Worm (Caenorhabditis elegans) whole organism, L4 larva: ENCODE results near the gene C25H3.3.
A peak's percentile ranks its signal among the peaks of the same experiment; 100 is the strongest.

Source experiments
- F26F4.8 ChIP-seq: fragments of 200-800 bp; sonication (Bioruptor generic); conservative IDR thresholded peaks from 2 replicates; pipeline ENCODE4 v1.3.6; 2022; ENCODE audit warnings: missing genetic modification characterization, missing compliant biosample characterization
- F49E8.2 ChIP-seq: sonication (generic microtip); optimal IDR thresholded peaks from 2 replicates; lab custom pipeline; 2016; ENCODE audit warnings: missing compliant biosample characterization, mild to moderate bottlenecking, missing genetic modification characterization, borderline replicate concordance
- R02D3.7 ChIP-seq: fragments of 150-350 bp; sonication (generic microtip); optimal IDR thresholded peaks from 3 replicates; lab custom pipeline; 2014; ENCODE audit warnings: missing biosample characterization, missing genetic modification characterization
- T26A8.4 ChIP-seq: fragments of 200-800 bp; sonication (Bioruptor generic); IDR thresholded peaks from 2 replicates; pipeline ENCODE4 v1.3.6; 2022; ENCODE audit warnings: missing genetic modification characterization, missing compliant biosample characterization
- Y105C5A.15 ChIP-seq: fragments of 200-800 bp; sonication (Bioruptor generic); IDR thresholded peaks from 2 replicates; pipeline ENCODE4 v1.3.6; 2022; ENCODE audit warnings: missing genetic modification characterization, missing compliant biosample characterization
- Y5F2A.4 ChIP-seq: fragments of 200-800 bp; sonication (Bioruptor generic); optimal IDR thresholded peaks from 2 replicates; lab custom pipeline; 2018; ENCODE audit warnings: mild to moderate bottlenecking, missing genetic modification characterization, missing compliant biosample characterization
- Y75B8A.6 ChIP-seq: fragments of 200-800 bp; sonication (Bioruptor generic); IDR thresholded peaks from 2 replicates; pipeline ENCODE4 v1.3.6; 2022; ENCODE audit warnings: missing genetic modification reagents, missing genetic modification characterization, missing compliant biosample characterization
- ZK546.5 ChIP-seq, 2 experiments: sonication (generic microtip); optimal IDR thresholded peaks; 2 replicates each; lab custom pipeline; 2017; ENCODE audit warnings: missing biosample characterization in 2 of 2, missing genetic modification characterization in 2 of 2
- aha-1 ChIP-seq: fragments of 150-350 bp; peaks from one replicate; lab custom pipeline; 2014; ENCODE audit warnings: missing biosample characterization, missing genetic modification characterization
- aly-2 ChIP-seq: sonication (generic microtip); optimal IDR thresholded peaks from 2 replicates; lab custom pipeline; 2018; ENCODE audit warnings: missing biosample characterization, missing genetic modification characterization
- arid-1 ChIP-seq: fragments of 200-800 bp; sonication (Bioruptor generic); conservative IDR thresholded peaks from 2 replicates; pipeline ENCODE4 v1.3.6; 2022; ENCODE audit warnings: missing genetic modification reagents, missing genetic modification characterization, missing compliant biosample characterization
- ceh-32 ChIP-seq: sonication (generic microtip); optimal IDR thresholded peaks from 2 replicates; lab custom pipeline; 2016; ENCODE audit warnings: mild to moderate bottlenecking, missing genetic modification characterization, missing compliant biosample characterization; ENCODE audit not compliant: poor library complexity
- cey-2 ChIP-seq: sonication (generic microtip); optimal IDR thresholded peaks from 3 replicates; lab custom pipeline; 2017; ENCODE audit warnings: missing genetic modification characterization, mild to moderate bottlenecking, missing compliant biosample characterization, antibody characterized with exemption, borderline replicate concordance; ENCODE audit not compliant: insufficient read depth
- daf-12 ChIP-seq: fragments of 150-350 bp; optimal IDR thresholded peaks from 2 replicates; lab custom pipeline; 2014; ENCODE audit warnings: missing biosample characterization, missing genetic modification reagents, missing genetic modification characterization
- daf-16 ChIP-seq, 3 experiments: sonication (generic microtip); optimal IDR thresholded peaks; 2 replicates each; lab custom pipeline; 2016 to 2017; ENCODE audit warnings: missing genetic modification characterization in 3 of 3, missing genetic modification reagents in 3 of 3, mild to moderate bottlenecking in 2 of 3, missing compliant biosample characterization in 2 of 3, missing biosample characterization in 1 of 3, moderate library complexity in 1 of 3
- dmd-6 ChIP-seq: fragments of 200-800 bp; sonication (Bioruptor generic); IDR thresholded peaks from 2 replicates; pipeline ENCODE4 v1.3.6; 2022; ENCODE audit warnings: missing genetic modification reagents, missing genetic modification characterization, missing compliant biosample characterization
- dpl-1 ChIP-seq: fragments of 150-350 bp; optimal IDR thresholded peaks from 2 replicates; lab custom pipeline; 2014; ENCODE audit warnings: missing biosample characterization, missing genetic modification reagents, missing genetic modification characterization
- duxl-1 ChIP-seq: sonication (generic microtip); optimal IDR thresholded peaks from 2 replicates; lab custom pipeline; 2016; ENCODE audit warnings: mild to moderate bottlenecking, missing genetic modification characterization, moderate library complexity, missing compliant biosample characterization; ENCODE audit not compliant: poor library complexity
- egl-43 ChIP-seq: fragments of 200-800 bp; sonication (Bioruptor generic); IDR thresholded peaks from 2 replicates; pipeline ENCODE4 v1.3.6; 2022; ENCODE audit warnings: missing genetic modification reagents, missing genetic modification characterization, missing compliant biosample characterization
- hif-1 ChIP-seq, 2 experiments: sonication (generic microtip); optimal IDR thresholded peaks; 2 replicates each; lab custom pipeline; 2016 to 2017; ENCODE audit warnings: missing compliant biosample characterization in 2 of 2, missing genetic modification characterization in 2 of 2, missing genetic modification reagents in 2 of 2, missing genotype in 2 of 2, mild to moderate bottlenecking in 1 of 2
- hlh-30 ChIP-seq: sonication (generic microtip); optimal IDR thresholded peaks from 2 replicates; lab custom pipeline; 2017; ENCODE audit warnings: antibody characterized with exemption, mild to moderate bottlenecking, missing genetic modification characterization, missing compliant biosample characterization; ENCODE audit not compliant: insufficient read depth
- lin-39 ChIP-seq: fragments of 150-350 bp; optimal IDR thresholded peaks from 2 replicates; lab custom pipeline; 2014; ENCODE audit warnings: missing biosample characterization, missing genetic modification reagents, missing genetic modification characterization
- lsy-2 ChIP-seq, 2 experiments: fragments of 150-350 bp in 1 of 2; sonication (generic microtip) in 1 of 2; optimal IDR thresholded peaks; 2 replicates each; lab custom pipeline; 2014 to 2017; ENCODE audit warnings: missing biosample characterization in 2 of 2, missing genetic modification characterization in 2 of 2
- madf-9 ChIP-seq: fragments of 200-800 bp; sonication (Bioruptor generic); conservative IDR thresholded peaks from 2 replicates; pipeline ENCODE4 v1.3.6; 2022; ENCODE audit warnings: missing genetic modification reagents, missing genetic modification characterization, missing compliant biosample characterization
- mep-1 ChIP-seq: fragments of 150-350 bp; sonication (generic microtip); optimal IDR thresholded peaks from 3 replicates; lab custom pipeline; 2014; ENCODE audit warnings: missing biosample characterization, missing genetic modification characterization
- mes-2 ChIP-seq: sonication (generic microtip); optimal IDR thresholded peaks from 2 replicates; lab custom pipeline; 2016; ENCODE audit warnings: missing genotype, mild to moderate bottlenecking, missing genetic modification characterization, missing compliant biosample characterization; ENCODE audit not compliant: poor library complexity, severe bottlenecking
- mxl-2 ChIP-seq: fragments of 200-800 bp; sonication (Bioruptor generic); conservative IDR thresholded peaks from 2 replicates; pipeline ENCODE4 v1.3.6; 2022; ENCODE audit warnings: missing genetic modification reagents, missing genetic modification characterization, missing compliant biosample characterization
- nhr-10 ChIP-seq: fragments of 150-350 bp; optimal IDR thresholded peaks from 2 replicates; lab custom pipeline; 2014; ENCODE audit warnings: missing biosample characterization, missing genetic modification characterization
- nhr-102 ChIP-seq: sonication (generic microtip); optimal IDR thresholded peaks from 2 replicates; lab custom pipeline; 2016; ENCODE audit warnings: mild to moderate bottlenecking, missing genetic modification characterization, moderate library complexity, missing compliant biosample characterization
- nhr-111 ChIP-seq: fragments of 200-800 bp; sonication (Bioruptor generic); optimal IDR thresholded peaks from 2 replicates; lab custom pipeline; 2018; ENCODE audit warnings: mild to moderate bottlenecking, missing genetic modification characterization, missing compliant biosample characterization
- nhr-28 ChIP-seq: fragments of 150-350 bp; optimal IDR thresholded peaks from 2 replicates; lab custom pipeline; 2014; ENCODE audit warnings: missing biosample characterization, missing genetic modification characterization
- nhr-48 ChIP-seq: sonication (generic microtip); optimal IDR thresholded peaks from 2 replicates; lab custom pipeline; 2016; ENCODE audit warnings: mild to moderate bottlenecking, missing genetic modification characterization, missing compliant biosample characterization
- nhr-6 ChIP-seq: fragments of 150-350 bp; optimal IDR thresholded peaks from 2 replicates; lab custom pipeline; 2014; ENCODE audit warnings: missing biosample characterization, missing genetic modification characterization
- nhr-77 ChIP-seq: fragments of 150-350 bp; optimal IDR thresholded peaks from 2 replicates; lab custom pipeline; 2014; ENCODE audit warnings: missing biosample characterization, missing genetic modification characterization
- php-3 ChIP-seq: fragments of 200-800 bp; sonication (Bioruptor generic); IDR thresholded peaks from 2 replicates; pipeline ENCODE4 v1.3.6; 2022; ENCODE audit warnings: missing genetic modification reagents, missing genetic modification characterization, missing compliant biosample characterization
- rbr-2 ChIP-seq: sonication (generic microtip); optimal IDR thresholded peaks from 2 replicates; lab custom pipeline; 2016; ENCODE audit warnings: missing genotype, missing genetic modification characterization, missing compliant biosample characterization
- saeg-2 ChIP-seq: fragments of 200-800 bp; sonication (Bioruptor generic); IDR thresholded peaks from 2 replicates; pipeline ENCODE4 v1.3.6; 2022; ENCODE audit warnings: missing genetic modification reagents, missing genetic modification characterization, missing compliant biosample characterization
- snpc-4 ChIP-seq: fragments of 150-350 bp; optimal IDR thresholded peaks from 2 replicates; lab custom pipeline; 2014; ENCODE audit warnings: missing biosample characterization, missing genetic modification characterization
- spr-1 ChIP-seq: sonication (generic microtip); optimal IDR thresholded peaks from 2 replicates; lab custom pipeline; 2016; ENCODE audit warnings: mild to moderate bottlenecking, missing genetic modification characterization, missing compliant biosample characterization
- unc-62 ChIP-seq, 3 experiments: fragments of 150-350 bp in 1 of 3; sonication (generic microtip); optimal IDR thresholded peaks in 2 of 3; peaks in 1 of 3; 1 replicate in 1 of 3; 2 replicates in 2 of 3; lab custom pipeline; 2014 to 2017; ENCODE audit warnings: missing biosample characterization in 3 of 3, missing genetic modification characterization in 3 of 3, missing genetic modification reagents in 3 of 3, missing genotype in 1 of 3
- vab-7 ChIP-seq: fragments of 200-800 bp; sonication (Bioruptor generic); IDR thresholded peaks from 2 replicates; pipeline ENCODE4 v1.3.6; 2022; ENCODE audit warnings: missing genetic modification reagents, missing genetic modification characterization, missing compliant biosample characterization
- zfp-2 ChIP-seq: sonication (generic microtip); optimal IDR thresholded peaks from 2 replicates; lab custom pipeline; 2016; ENCODE audit warnings: mild to moderate bottlenecking, missing genetic modification characterization, missing compliant biosample characterization
- zfp-3 ChIP-seq: fragments of 200-800 bp; sonication (Bioruptor generic); conservative IDR thresholded peaks from 2 replicates; pipeline ENCODE4 v1.3.6; 2022; ENCODE audit warnings: missing genetic modification reagents, missing genetic modification characterization, missing compliant biosample characterization
- zip-2 ChIP-seq: fragments of 150-350 bp; optimal IDR thresholded peaks from 2 replicates; lab custom pipeline; 2014; ENCODE audit warnings: missing biosample characterization, missing genetic modification characterization
- ztf-11 ChIP-seq: fragments of 150-350 bp; optimal IDR thresholded peaks from 2 replicates; lab custom pipeline; 2014; ENCODE audit warnings: missing biosample characterization, missing genetic modification characterization

Gene C25H3.3

DNA sequence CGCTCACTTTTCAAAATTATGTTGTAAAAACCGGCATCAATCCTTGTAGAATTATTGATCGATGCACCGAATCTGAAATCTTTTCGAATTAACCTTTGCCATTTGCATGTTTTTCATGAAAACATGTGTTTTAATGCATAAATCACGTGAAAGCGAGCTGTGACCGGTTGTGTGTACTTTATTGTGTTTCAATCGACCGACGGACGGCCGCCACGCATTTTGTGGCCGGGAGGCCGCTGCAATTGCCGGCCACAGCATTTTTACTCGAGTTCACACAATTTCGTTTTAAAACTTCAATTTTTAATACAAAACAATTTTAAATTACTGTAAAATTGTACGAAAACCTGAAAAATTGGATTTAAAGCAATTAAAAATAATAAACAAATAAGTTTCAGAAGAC lies 5.0 kb upstream of the C25H3.3 start, which contains the start of gene C25H3.11 (continued):
- TF ChIP-seq nhr-77 (tag; lab: Kevin White, UChicago) = peak; percentile 37
- peak; percentile 20; the same call in 1 of the 2 replicates for TF ChIP-seq vab-7 (GFP tag; lab: Robert Waterston, UW)
- no peak for TF ChIP-seq Y5F2A.4 (GFP tag; lab: Kevin White, UChicago)
- no peak for TF ChIP-seq duxl-1 (tag; lab: Kevin White, UChicago)
- TF ChIP-seq saeg-2 (GFP tag; lab: Robert Waterston, UW) = no peak
- TF ChIP-seq nhr-6 (tag; lab: Kevin White, UChicago) = no peak
- TF ChIP-seq mes-2 (tag; lab: Kevin White, UChicago) = peak; percentile 64
- TF ChIP-seq hif-1 (tag; optimal IDR thresholded peaks at IDR 0.05; lab: Kevin White, UChicago) = peak in 1 of 2 experiments; percentile 52
- TF ChIP-seq dmd-6 = peak; percentile 49; the same call in 1 of the 2 replicates
- TF ChIP-seq cey-2 (tag; lab: Kevin White, UChicago) = no peak
- no peak for TF ChIP-seq snpc-4 (tag; lab: Kevin White, UChicago)
- no peak for TF ChIP-seq nhr-48 (tag; lab: Kevin White, UChicago)
- no peak for TF ChIP-seq mxl-2 (GFP tag; lab: Robert Waterston, UW)
- TF ChIP-seq zfp-3 (GFP tag; lab: Robert Waterston, UW) = no peak
- no peak for TF ChIP-seq zip-2 (tag; lab: Kevin White, UChicago)
- TF ChIP-seq hlh-30 = peak; percentile 86
- TF ChIP-seq php-3 (GFP tag; lab: Robert Waterston, UW) = 0 out of 2 replicates have a peak, but pooled peaks have one; percentile 32
- TF ChIP-seq nhr-10 (tag; lab: Kevin White, UChicago) = no peak
- TF ChIP-seq nhr-111 (GFP tag; lab: Kevin White, UChicago) = no peak
- TF ChIP-seq Y105C5A.15 (GFP tag; lab: Robert Waterston, UW) = no peak
- TF ChIP-seq F26F4.8 = no peak
- peak; percentile 49 for TF ChIP-seq nhr-28
- TF ChIP-seq madf-9 (GFP tag; lab: Robert Waterston, UW) = no peak
- no peak for TF ChIP-seq daf-16 (GFP tag; optimal IDR thresholded peaks at IDR 0.05; lab: Kevin White, UChicago)
- peak; percentile 66 for TF ChIP-seq daf-16 (tag; optimal IDR thresholded peaks at IDR 0.05; lab: Kevin White, UChicago)
- TF ChIP-seq R02D3.7 = no peak
- TF ChIP-seq daf-12 (tag; lab: Kevin White, UChicago) = no peak
- peak; percentile 28 for TF ChIP-seq spr-1 (tag; lab: Kevin White, UChicago)
- TF ChIP-seq mep-1 = peak; percentile 47
- 0 out of 2 replicates have a peak, but pooled peaks have one; percentile 24 for TF ChIP-seq arid-1 (GFP tag; lab: Robert Waterston, UW)
- TF ChIP-seq dpl-1 (GFP tag; lab: Kevin White, UChicago) = no peak
- TF ChIP-seq rbr-2 = no peak
- no peak for TF ChIP-seq zfp-2
- TF ChIP-seq lin-39 (tag; lab: Kevin White, UChicago) = no peak
- 0 out of 2 replicates have a peak, but pooled peaks have one; percentile 55 for TF ChIP-seq egl-43

DNA sequence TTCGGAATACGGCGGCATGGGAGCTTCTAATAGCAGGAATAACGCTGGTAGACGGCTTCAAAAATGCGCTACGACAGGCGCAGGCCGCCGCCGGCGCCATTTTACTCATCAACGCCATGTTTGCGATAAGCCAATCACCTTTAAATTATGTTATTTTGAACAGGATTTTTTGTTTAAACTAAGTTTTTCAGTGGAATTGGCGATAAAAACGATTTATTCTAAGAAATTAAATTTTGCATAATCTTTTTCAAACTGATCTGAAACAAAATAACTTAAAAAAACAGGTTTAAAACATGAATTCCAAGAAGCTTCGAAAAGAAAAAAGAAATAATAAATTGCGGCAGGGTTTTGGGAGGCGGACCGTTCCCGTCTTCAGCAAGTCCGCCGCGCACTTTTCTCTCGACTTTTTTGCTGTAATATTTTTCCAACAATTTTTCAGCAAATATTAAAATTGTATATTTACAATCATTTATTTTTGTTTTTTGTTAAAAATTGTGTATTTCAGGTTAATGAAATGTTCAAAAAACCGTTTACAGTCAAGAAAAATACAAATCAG lies 2.7 kb upstream of the C25H3.3 start, which contains the start of the genes ndub-5 and eif-2D:
ndub-5 (minus strand) TSS at position 138 of the 556 bp plus-strand sequence.
eif-2D (plus strand) TSS at position 506 of the 556 bp plus-strand sequence.
- TF ChIP-seq Y75B8A.6 (GFP tag; lab: Robert Waterston, UW) (no peak), nhr-6 (tag; lab: Kevin White, UChicago) (no peak), lsy-2 (tag; optimal IDR thresholded peaks at IDR 0.05; lab: Kevin White, UChicago) (peak in 1 of 2 experiments; percentile 37), nhr-102 (tag; lab: Kevin White, UChicago) (no peak), F49E8.2 (no peak), aha-1 (peak; percentile 75), ztf-11 (no peak), mes-2 (tag; lab: Kevin White, UChicago) (peak; percentile 50), mep-1 (peak; percentile 5), unc-62 (GFP tag; optimal IDR thresholded peaks at IDR 0.05 in 1 of 2; lab: Kevin White, UChicago) (peak in 1 of 2 experiments; percentile 15), unc-62 (tag; optimal IDR thresholded peaks at IDR 0.05; lab: Kevin White, UChicago) (no peak), aly-2 (tag; lab: Kevin White, UChicago) (no peak), T26A8.4 (GFP tag; lab: Robert Waterston, UW) (no peak), ceh-32 (no peak), ZK546.5 (tag; optimal IDR thresholded peaks at IDR 0.05; lab: Kevin White, UChicago) (no peak)
